Fruit fly (Drosophila melanogaster) whole organism, prepupa: ENCODE results near the gene kek5.

ENCODE experiments used
- Blimp-1 ChIP-seq: fragments of 200-800 bp; sonication (Bioruptor generic); optimal IDR thresholded peaks from 3 replicates; lab custom pipeline; 2017; ENCODE audit warnings: missing biosample characterization, missing genetic modification characterization, mild to moderate bottlenecking, moderate library complexity, missing genetic modification reagents
- CG10669 ChIP-seq: fragments of 200-800 bp; sonication (Bioruptor generic); optimal IDR thresholded peaks from 3 replicates; lab custom pipeline; 2018; ENCODE audit warnings: missing biosample characterization, mild to moderate bottlenecking, missing genetic modification characterization, moderate library complexity
- CG11294 ChIP-seq: fragments of 200-800 bp; sonication (Bioruptor generic); IDR thresholded peaks from 2 replicates; pipeline ENCODE4 v1.3.6; 2022; ENCODE audit warnings: missing biosample characterization, missing genetic modification characterization
- CG11762 ChIP-seq: fragments of 200-800 bp; sonication (Bioruptor generic); optimal IDR thresholded peaks from 3 replicates; lab custom pipeline; 2016; ENCODE audit warnings: missing biosample characterization, missing genetic modification characterization; ENCODE audit not compliant: insufficient read depth
- CG11902 ChIP-seq: fragments of 200-800 bp; sonication (Bioruptor generic); optimal IDR thresholded peaks from 3 replicates; lab custom pipeline; 2016; ENCODE audit warnings: missing biosample characterization, missing genetic modification characterization
- CG15336 ChIP-seq: fragments of 200-800 bp; sonication (Bioruptor generic); IDR thresholded peaks from 2 replicates; pipeline ENCODE4 v1.3.6; 2022; ENCODE audit warnings: missing biosample characterization, missing genetic modification characterization
- CG16779 ChIP-seq: fragments of 200-800 bp; sonication (Bioruptor generic); optimal IDR thresholded peaks from 3 replicates; lab custom pipeline; 2017; ENCODE audit warnings: missing biosample characterization, mild to moderate bottlenecking, missing genetic modification characterization
- CG3032 ChIP-seq: fragments of 200-800 bp; optimal IDR thresholded peaks from 2 replicates; lab custom pipeline; 2019; ENCODE audit warnings: missing biosample characterization, mild to moderate bottlenecking, missing genetic modification characterization, moderate library complexity
- CG34406 ChIP-seq: fragments of 200-800 bp; sonication (Bioruptor generic); optimal IDR thresholded peaks from 3 replicates; lab custom pipeline; 2016; ENCODE audit warnings: missing biosample characterization, missing genetic modification characterization
- CG3919 ChIP-seq: fragments of 200-800 bp; sonication (Bioruptor generic); optimal IDR thresholded peaks from 3 replicates; lab custom pipeline; 2016; ENCODE audit warnings: missing biosample characterization, missing genetic modification characterization
- CG6163 ChIP-seq: fragments of 200-800 bp; sonication (Bioruptor generic); IDR thresholded peaks from 3 replicates; pipeline ENCODE4 v1.3.6; 2022; ENCODE audit warnings: missing biosample characterization, missing genetic modification characterization
- CG6276 ChIP-seq: fragments of 200-800 bp; sonication (Bioruptor generic); optimal IDR thresholded peaks from 2 replicates; lab custom pipeline; 2017; ENCODE audit warnings: missing biosample characterization, mild to moderate bottlenecking, missing genetic modification characterization
- CG6792 ChIP-seq: fragments of 200-800 bp; sonication (Bioruptor generic); optimal IDR thresholded peaks from 3 replicates; lab custom pipeline; 2016; ENCODE audit warnings: missing biosample characterization, missing genetic modification characterization
- CG6808 ChIP-seq: fragments of 200-800 bp; sonication (Bioruptor generic); optimal IDR thresholded peaks from 3 replicates; lab custom pipeline; 2017; ENCODE audit warnings: missing biosample characterization, missing genetic modification characterization, mild to moderate bottlenecking, moderate library complexity, missing genetic modification reagents
- CG6854 ChIP-seq: fragments of 200-800 bp; sonication (Bioruptor generic); optimal IDR thresholded peaks from 2 replicates; lab custom pipeline; 2017; ENCODE audit warnings: missing biosample characterization, mild to moderate bottlenecking, missing genetic modification characterization
- CG8119 ChIP-seq: fragments of 200-800 bp; sonication (Bioruptor generic); IDR thresholded peaks from 3 replicates; pipeline ENCODE4 v1.3.6; 2022; ENCODE audit warnings: missing biosample characterization, missing genetic modification characterization
- CG8319 ChIP-seq: fragments of 200-800 bp; sonication (Bioruptor generic); optimal IDR thresholded peaks from 3 replicates; lab custom pipeline; 2016; ENCODE audit warnings: missing biosample characterization, missing genetic modification characterization
- CG8632 ChIP-seq: fragments of 200-800 bp; sonication (Bioruptor generic); optimal IDR thresholded peaks from 3 replicates; lab custom pipeline; 2016; ENCODE audit warnings: missing biosample characterization, missing genetic modification characterization
- CG9139 ChIP-seq: fragments of 200-800 bp; sonication (Bioruptor generic); optimal IDR thresholded peaks from 3 replicates; lab custom pipeline; 2017; ENCODE audit warnings: missing biosample characterization, mild to moderate bottlenecking, missing genetic modification characterization
- Eip78C ChIP-seq: fragments of 200-800 bp; sonication (Bioruptor generic); peaks from one replicate; lab custom pipeline; 2016; ENCODE audit warnings: missing biosample characterization, missing genetic modification characterization
- Eip93F ChIP-seq: fragments of 200-800 bp; sonication (Bioruptor generic); optimal IDR thresholded peaks from 2 replicates; lab custom pipeline; 2016; ENCODE audit warnings: missing biosample characterization, mild to moderate bottlenecking, missing genetic modification characterization
- Ets21C ChIP-seq: fragments of 200-800 bp; sonication (Bioruptor generic); optimal IDR thresholded peaks from 3 replicates; lab custom pipeline; 2016; ENCODE audit warnings: missing biosample characterization, missing genetic modification characterization
- Ets96B ChIP-seq: fragments of 200-800 bp; optimal IDR thresholded peaks from 2 replicates; lab custom pipeline; 2019; ENCODE audit warnings: missing biosample characterization, mild to moderate bottlenecking, missing genetic modification characterization, moderate library complexity
- Gug ChIP-seq: fragments of 200-800 bp; sonication (Bioruptor generic); IDR thresholded peaks from 2 replicates; pipeline ENCODE4 v1.3.6; 2022; ENCODE audit warnings: missing biosample characterization, missing genetic modification characterization
- Hr38 ChIP-seq: sonication (Bioruptor generic); optimal IDR thresholded peaks from 2 replicates; lab custom pipeline; 2016; ENCODE audit warnings: missing biosample characterization, missing genetic modification characterization
- Hr39 ChIP-seq: fragments of 200-800 bp; sonication (Bioruptor generic); optimal IDR thresholded peaks from 2 replicates; lab custom pipeline; 2016; ENCODE audit warnings: missing biosample characterization, missing genetic modification characterization
- Hr4 ChIP-seq: fragments of 200-800 bp; sonication (Bioruptor generic); optimal IDR thresholded peaks from 3 replicates; lab custom pipeline; 2016; ENCODE audit warnings: missing biosample characterization, missing genetic modification characterization
- Lpt ChIP-seq: fragments of 200-800 bp; sonication (Bioruptor generic); optimal IDR thresholded peaks from 3 replicates; lab custom pipeline; 2016; ENCODE audit warnings: missing biosample characterization, missing genetic modification characterization
- Met ChIP-seq: fragments of 200-800 bp; sonication (Bioruptor generic); optimal IDR thresholded peaks from 3 replicates; lab custom pipeline; 2016; ENCODE audit warnings: missing biosample characterization, missing genetic modification characterization
- OdsH ChIP-seq: fragments of 200-800 bp; sonication (Bioruptor generic); optimal IDR thresholded peaks from 3 replicates; lab custom pipeline; 2016; ENCODE audit warnings: missing biosample characterization, missing genetic modification characterization
- Smox ChIP-seq: fragments of 200-800 bp; sonication (Bioruptor generic); optimal IDR thresholded peaks from 3 replicates; lab custom pipeline; 2016; ENCODE audit warnings: missing biosample characterization, missing genetic modification characterization
- Sox102F ChIP-seq: fragments of 200-800 bp; sonication (Bioruptor generic); optimal IDR thresholded peaks from 2 replicates; lab custom pipeline; 2016; ENCODE audit warnings: missing biosample characterization, mild to moderate bottlenecking, missing genetic modification characterization
- Sox14 ChIP-seq: fragments of 200-800 bp; sonication (Bioruptor generic); optimal IDR thresholded peaks from 3 replicates; lab custom pipeline; 2016; ENCODE audit warnings: missing biosample characterization, missing genetic modification characterization
- Sox15 ChIP-seq: fragments of 200-800 bp; sonication (Bioruptor generic); optimal IDR thresholded peaks from 3 replicates; lab custom pipeline; 2016; ENCODE audit warnings: missing biosample characterization, missing genetic modification characterization
- achi ChIP-seq: fragments of 200-800 bp; sonication (Bioruptor generic); optimal IDR thresholded peaks from 3 replicates; lab custom pipeline; 2016; ENCODE audit warnings: missing biosample characterization, missing genetic modification characterization
- acj6 ChIP-seq: fragments of 200-800 bp; sonication (Bioruptor generic); optimal IDR thresholded peaks from 3 replicates; lab custom pipeline; 2016; ENCODE audit warnings: missing biosample characterization, missing genetic modification characterization
- cyc ChIP-seq: fragments of 200-800 bp; sonication (Bioruptor generic); optimal IDR thresholded peaks from 3 replicates; lab custom pipeline; 2016; ENCODE audit warnings: missing biosample characterization, missing genetic modification characterization
- dsx ChIP-seq: fragments of 200-800 bp; optimal IDR thresholded peaks from 3 replicates; lab custom pipeline; 2019; ENCODE audit warnings: missing biosample characterization, mild to moderate bottlenecking, missing genetic modification characterization, moderate library complexity; ENCODE audit not compliant: poor library complexity, severe bottlenecking
- eg ChIP-seq: fragments of 200-800 bp; sonication (Bioruptor generic); IDR thresholded peaks from 3 replicates; pipeline ENCODE4 v1.3.6; 2022; ENCODE audit warnings: missing biosample characterization, missing genetic modification characterization
- esn ChIP-seq: fragments of 200-800 bp; sonication (Bioruptor generic); optimal IDR thresholded peaks from 2 replicates; lab custom pipeline; 2016; ENCODE audit warnings: missing biosample characterization, mild to moderate bottlenecking, missing genetic modification characterization, moderate library complexity
- fd59A ChIP-seq: fragments of 200-800 bp; sonication (Bioruptor generic); optimal IDR thresholded peaks from 2 replicates; lab custom pipeline; 2017; ENCODE audit warnings: missing biosample characterization, mild to moderate bottlenecking, missing genetic modification characterization, missing genetic modification reagents
- fd85E ChIP-seq: fragments of 200-800 bp; sonication (Bioruptor generic); optimal IDR thresholded peaks from 3 replicates; lab custom pipeline; 2016; ENCODE audit warnings: missing biosample characterization, missing genetic modification characterization
- fkh ChIP-seq: fragments of 200-800 bp; sonication (Bioruptor generic); optimal IDR thresholded peaks from 3 replicates; lab custom pipeline; 2017; ENCODE audit warnings: missing biosample characterization, mild to moderate bottlenecking, missing genetic modification characterization, moderate library complexity
- lz ChIP-seq: fragments of 200-800 bp; sonication (Bioruptor generic); optimal IDR thresholded peaks from 3 replicates; lab custom pipeline; 2016; ENCODE audit warnings: missing biosample characterization, missing genetic modification characterization
- net ChIP-seq: fragments of 200-800 bp; sonication (Bioruptor generic); optimal IDR thresholded peaks from 3 replicates; lab custom pipeline; 2016; ENCODE audit warnings: missing biosample characterization, missing genetic modification characterization
- pdm3 ChIP-seq: fragments of 200-800 bp; sonication (Bioruptor generic); optimal IDR thresholded peaks from 3 replicates; lab custom pipeline; 2016; ENCODE audit warnings: missing biosample characterization, missing genetic modification characterization
- salr ChIP-seq, 2 experiments: fragments of 200-800 bp; sonication (Bioruptor generic); optimal IDR thresholded peaks; 3 replicates each; lab custom pipeline; 2016 to 2018; ENCODE audit warnings: missing biosample characterization in 2 of 2, missing genetic modification characterization in 2 of 2, mild to moderate bottlenecking in 1 of 2
- spab ChIP-seq: fragments of 200-800 bp; sonication (Bioruptor generic); optimal IDR thresholded peaks from 2 replicates; lab custom pipeline; 2017; ENCODE audit warnings: missing biosample characterization, mild to moderate bottlenecking, missing genetic modification characterization, missing genetic modification reagents
- svp ChIP-seq: fragments of 200-800 bp; sonication (Bioruptor generic); peaks from one replicate; lab custom pipeline; 2016; ENCODE audit warnings: missing biosample characterization, missing genetic modification characterization
- topi ChIP-seq: fragments of 200-800 bp; sonication (Bioruptor generic); optimal IDR thresholded peaks from 3 replicates; lab custom pipeline; 2016; ENCODE audit warnings: missing biosample characterization, missing genetic modification characterization
- vri ChIP-seq: fragments of 200-800 bp; sonication (Bioruptor generic); optimal IDR thresholded peaks from 3 replicates; lab custom pipeline; 2016; ENCODE audit warnings: missing biosample characterization, mild to moderate bottlenecking, missing genetic modification characterization

kek5 gene

DNA sequence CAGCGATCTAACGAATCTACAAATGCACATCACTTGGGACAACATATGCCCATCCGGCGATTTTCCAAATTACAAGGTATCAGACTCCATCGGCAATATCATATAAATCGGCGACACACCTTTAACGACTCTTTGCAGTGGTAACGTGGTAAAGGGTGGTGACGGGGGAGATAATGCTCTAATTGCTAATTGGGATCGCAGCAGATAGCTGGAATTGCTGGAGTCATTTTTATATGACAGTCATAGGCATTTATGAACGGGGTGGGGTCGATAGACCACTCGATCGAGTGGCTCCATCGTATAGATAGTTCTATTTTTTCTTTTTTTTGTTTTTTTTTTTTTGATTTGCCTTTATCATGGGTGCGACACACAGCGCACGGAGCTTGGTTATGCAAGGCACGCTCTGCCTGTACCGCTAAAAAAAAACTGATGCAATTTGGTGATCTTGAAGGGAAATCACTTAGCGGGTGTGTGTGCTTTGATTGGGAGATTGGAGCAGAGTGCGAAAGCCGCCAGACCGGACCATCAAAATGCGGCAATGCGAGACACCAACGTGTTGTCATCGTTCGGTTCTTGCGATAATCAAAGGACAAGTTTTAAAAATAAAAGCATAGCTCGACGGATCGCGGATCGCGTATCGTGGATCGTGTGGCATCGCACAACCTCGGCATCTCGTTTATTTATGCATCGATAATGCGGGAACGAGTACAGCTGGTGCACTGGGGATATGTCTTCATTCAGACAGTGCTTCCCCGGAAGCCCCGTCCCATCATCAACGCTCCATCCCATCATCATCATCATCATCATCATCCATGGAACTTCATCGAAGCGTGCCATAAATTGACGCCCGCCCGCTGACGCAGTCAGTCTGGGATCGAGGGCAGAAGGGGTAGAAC lies 38.5 kb upstream of the kek5 start:
- TF ChIP-seq Eip93F (GFP tag; lab: Kevin White, UChicago) = no peak
- no peak for TF ChIP-seq salr (GFP tag; optimal IDR thresholded peaks at IDR 0.05; lab: Kevin White, UChicago)
- no peak for TF ChIP-seq Sox14 (GFP tag; lab: Kevin White, UChicago)
- TF ChIP-seq fd59A (GFP tag; lab: Kevin White, UChicago) = no peak
- TF ChIP-seq CG6276 (GFP tag; lab: Kevin White, UChicago) = no peak
- TF ChIP-seq CG6163 (GFP tag; lab: Robert Waterston, UW) = 0 out of 3 replicates have a peak, but pooled peaks have one; percentile 37
- no peak for TF ChIP-seq CG10669 (GFP tag; lab: Kevin White, UChicago)
- no peak for TF ChIP-seq topi
- TF ChIP-seq CG11902 (GFP tag; lab: Kevin White, UChicago) = no peak
- TF ChIP-seq pdm3 = no peak
- peak; percentile 33 for TF ChIP-seq vri (GFP tag; lab: Kevin White, UChicago)
- no peak for TF ChIP-seq fkh (GFP tag; lab: Kevin White, UChicago)
- no peak for TF ChIP-seq CG3032 (tag; lab: Kevin White, UChicago)
- TF ChIP-seq dsx (GFP tag; lab: Kevin White, UChicago) = peak; percentile 10
- TF ChIP-seq CG9139 (GFP tag; lab: Kevin White, UChicago) = peak; percentile 31
- TF ChIP-seq fd85E (GFP tag; lab: Kevin White, UChicago) = no peak
- TF ChIP-seq Gug (GFP tag; lab: Robert Waterston, UW) = 0 out of 2 replicates have a peak, but pooled peaks have one; percentile 7
- no peak for TF ChIP-seq Hr39 (GFP tag; lab: Kevin White, UChicago)
- TF ChIP-seq Sox15 (GFP tag; lab: Kevin White, UChicago) = no peak
- no peak for TF ChIP-seq Smox
- TF ChIP-seq Sox102F = no peak
- no peak for TF ChIP-seq Ets21C (GFP tag; lab: Kevin White, UChicago)
- TF ChIP-seq CG34406 (GFP tag; lab: Kevin White, UChicago) = no peak
- no peak for TF ChIP-seq CG11762 (GFP tag; lab: Kevin White, UChicago)
- no peak for TF ChIP-seq Hr4 (GFP tag; lab: Kevin White, UChicago)
- no peak for TF ChIP-seq spab (GFP tag; lab: Kevin White, UChicago)
- no peak for TF ChIP-seq cyc (GFP tag; lab: Kevin White, UChicago)
- no peak for TF ChIP-seq OdsH (GFP tag; lab: Kevin White, UChicago)
- no peak for TF ChIP-seq Met (GFP tag; lab: Kevin White, UChicago)
- peak; percentile 27; the same call in 1 of the 2 replicates for TF ChIP-seq CG15336
- no peak for TF ChIP-seq CG6792 (GFP tag; lab: Kevin White, UChicago)
- peak; percentile 13 for TF ChIP-seq Ets96B (tag; lab: Kevin White, UChicago)
- peak; percentile 64; the same call in 1 of the 3 replicates for TF ChIP-seq eg
- no peak for TF ChIP-seq Hr38
- peak; percentile 55 for TF ChIP-seq Eip78C (GFP tag; lab: Kevin White, UChicago)
- TF ChIP-seq CG8119 (GFP tag; lab: Robert Waterston, UW) = peak; percentile 48; the same call in 1 of the 3 replicates
- no peak for TF ChIP-seq esn (GFP tag; lab: Kevin White, UChicago)
- peak; percentile 43 for TF ChIP-seq CG6808 (GFP tag; lab: Kevin White, UChicago)
- no peak for TF ChIP-seq CG16779 (tag; lab: Kevin White, UChicago)
- TF ChIP-seq Lpt (GFP tag; lab: Kevin White, UChicago) = no peak
- TF ChIP-seq CG8632 (GFP tag; lab: Kevin White, UChicago) = no peak
- TF ChIP-seq achi (GFP tag; lab: Kevin White, UChicago) = no peak
- TF ChIP-seq acj6 (GFP tag; lab: Kevin White, UChicago) = no peak
- no peak for TF ChIP-seq CG3919
- peak; percentile 78 for TF ChIP-seq svp (GFP tag; lab: Kevin White, UChicago)
- no peak for TF ChIP-seq CG11294 (GFP tag; lab: Robert Waterston, UW)
- no peak for TF ChIP-seq Blimp-1
- peak; percentile 28 for TF ChIP-seq net (GFP tag; lab: Kevin White, UChicago)
- TF ChIP-seq CG6854 = peak; percentile 11
- TF ChIP-seq CG8319 (GFP tag; lab: Kevin White, UChicago) = no peak
- no peak for TF ChIP-seq lz
